Fruit fly (Drosophila melanogaster): ENCODE data around the gene Spn77Ba.

The Spn77Ba gene

DNA sequence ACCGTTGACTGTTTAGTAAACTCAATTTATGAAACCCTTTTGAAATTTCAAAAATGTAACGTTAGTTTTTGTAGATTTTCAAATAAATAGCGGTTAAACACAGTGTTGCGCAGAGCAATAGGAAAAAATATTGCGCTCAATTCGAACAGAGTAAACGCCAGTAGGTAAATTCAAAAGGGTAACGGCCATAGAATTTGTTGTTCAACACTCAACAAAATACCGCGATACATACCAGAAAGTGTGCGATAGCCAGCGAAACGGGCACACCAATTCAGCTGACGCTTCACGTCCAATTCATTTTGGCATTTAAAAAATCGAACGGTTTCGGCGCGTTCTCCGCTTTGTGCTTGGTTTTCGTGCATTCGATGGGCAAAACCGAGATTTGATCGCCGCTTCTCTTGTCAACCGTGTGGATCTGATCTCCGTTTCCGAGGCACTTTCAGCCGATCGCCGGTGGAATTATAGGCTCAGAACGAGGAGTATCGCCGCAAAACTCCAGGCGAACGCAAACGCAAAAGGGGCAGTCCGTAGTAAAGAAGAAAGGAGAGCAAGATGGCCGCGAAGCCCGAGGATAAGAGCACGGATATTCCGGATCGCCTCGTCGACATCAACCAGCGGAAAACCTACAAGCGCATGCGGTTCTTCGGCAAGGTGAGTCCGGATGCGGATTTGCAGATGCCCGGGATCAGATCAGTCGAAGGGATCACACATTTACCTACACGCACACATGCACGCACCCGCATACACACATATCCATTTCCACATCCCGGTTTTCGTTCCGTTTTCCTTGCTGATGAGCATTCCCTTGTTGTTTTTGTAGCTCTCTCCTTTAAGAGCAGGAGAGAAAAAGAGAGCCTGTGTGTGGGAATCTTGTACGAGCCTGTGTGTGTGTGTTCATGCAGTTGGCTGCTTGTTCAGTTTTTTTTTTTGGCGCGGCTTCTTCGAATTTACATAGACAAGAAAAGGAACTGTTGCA lies 6.9 kb upstream of the Spn77Ba start (continued):
- TF ChIP-seq CG1602 (GFP tag; optimal IDR thresholded peaks at IDR 0.05) (peak; percentile 34), ewg (GFP tag; optimal IDR thresholded peaks at IDR 0.05) (peak; percentile 37), mam (GFP tag; optimal IDR thresholded peaks at IDR 0.05) (peak; percentile 71), hbn (GFP tag; IDR thresholded peaks at IDR 0.05; ENCODE audit: partially characterized antibody) (peak; percentile 85), CG10543 (GFP tag; optimal IDR thresholded peaks at IDR 0.05) (no peak), NK7.1 (GFP tag; optimal IDR thresholded peaks at IDR 0.05) (no peak), esg (GFP tag; conservative IDR thresholded peaks at IDR 0.05) (no peak), ac (GFP tag; optimal IDR thresholded peaks at IDR 0.05) (no peak), gcm (GFP tag; optimal IDR thresholded peaks at IDR 0.05) (peak; percentile 36), trem (tag; optimal IDR thresholded peaks at IDR 0.05) (peak; percentile 81), ind (GFP tag; optimal IDR thresholded peaks at IDR 0.05) (peak; percentile 35), cad (GFP tag; optimal IDR thresholded peaks at IDR 0.05) (no peak), CG10431 (GFP tag; optimal IDR thresholded peaks at IDR 0.05) (no peak), Rfx (GFP tag; IDR thresholded peaks at IDR 0.05) (peak; percentile 77), MTF-1 (GFP tag; optimal IDR thresholded peaks at IDR 0.05; ENCODE audit: borderline replicate concordance) (no peak), CG18619 (GFP tag; optimal IDR thresholded peaks at IDR 0.05) (no peak), CG3065 (GFP tag; optimal IDR thresholded peaks at IDR 0.05) (no peak), H15 (GFP tag; IDR thresholded peaks at IDR 0.05) (peak; percentile 31; the same call in 1 of the 3 replicates), CG3281 (GFP tag; optimal IDR thresholded peaks at IDR 0.05) (no peak), prd (optimal IDR thresholded peaks at IDR 0.05) (no peak), prd (GFP tag; IDR thresholded peaks at IDR 0.05) (peak; percentile 16; the same call in 1 of the 3 replicates), E2f2 (GFP tag; IDR thresholded peaks at IDR 0.05) (peak; percentile 95), CG12942 (GFP tag; optimal IDR thresholded peaks at IDR 0.05) (peak; percentile 43), lab (GFP tag; optimal IDR thresholded peaks at IDR 0.05) (no peak), CG12155 (GFP tag; optimal IDR thresholded peaks at IDR 0.05) (peak; percentile 39), CG4360 (GFP tag; IDR thresholded peaks at IDR 0.05) (peak; percentile 94), CoRest (tag; optimal IDR thresholded peaks at IDR 0.05) (peak; percentile 70), CG6683 (GFP tag; optimal IDR thresholded peaks at IDR 0.05) (no peak), CrebB (tag; optimal IDR thresholded peaks at IDR 0.05) (no peak), CG4328 (GFP tag; optimal IDR thresholded peaks at IDR 0.05) (no peak), chif (GFP tag; optimal IDR thresholded peaks at IDR 0.05) (peak; percentile 25 to 49), ato (GFP tag; IDR thresholded peaks at IDR 0.05; ENCODE audit: partially characterized antibody) (peak; percentile 78), CG31224 (GFP tag; IDR thresholded peaks at IDR 0.05) (no peak), dan (GFP tag; IDR thresholded peaks at IDR 0.05) (no peak), CG12104 (GFP tag; optimal IDR thresholded peaks at IDR 0.05) (no peak), CG13894 (tag; optimal IDR thresholded peaks at IDR 0.05) (peak; percentile 26), zen (tag; optimal IDR thresholded peaks at IDR 0.05) (peak; percentile 3), CG17912 (GFP tag; optimal IDR thresholded peaks at IDR 0.05) (no peak), Taf1 (GFP tag; IDR thresholded peaks at IDR 0.05) (no peak), B-H1 (GFP tag; IDR thresholded peaks at IDR 0.05) (no peak), D (optimal IDR thresholded peaks at IDR 0.05) (peak; percentile 72), D (GFP tag; optimal IDR thresholded peaks at IDR 0.05) (no peak), Ada2b (GFP tag; IDR thresholded peaks at IDR 0.05) (0 out of 2 replicates have a peak, but pooled peaks have one; percentile 13), CG12391 (tag; optimal IDR thresholded peaks at IDR 0.05) (peak; percentile 44), Dfd (GFP tag; optimal IDR thresholded peaks at IDR 0.05) (no peak), hb (GFP tag; IDR thresholded peaks at IDR 0.05; ENCODE audit: partially characterized antibody) (peak; percentile 73), exex (tag; optimal IDR thresholded peaks at IDR 0.05) (no peak), stc (GFP tag; IDR thresholded peaks at IDR 0.05) (no peak), CG31441 (GFP tag; IDR thresholded peaks at IDR 0.05) (no peak)
